Worm (Caenorhabditis elegans): Measurements from ENCODE around the gene F52E4.5.

- no peak for TF ChIP-seq F13C5.2 (tag; optimal IDR thresholded peaks at IDR 0.05)
- no peak for TF ChIP-seq ama-1 (optimal IDR thresholded peaks at IDR 0.05)
- TF ChIP-seq flt-1 (GFP tag; IDR thresholded peaks at IDR 0.05): no peak
- TF ChIP-seq pes-1 (GFP tag; IDR thresholded peaks at IDR 0.05): no peak
- TF ChIP-seq hmg-4 (GFP tag; optimal IDR thresholded peaks at IDR 0.05): no peak
- no peak for TF ChIP-seq ets-7 (tag; optimal IDR thresholded peaks at IDR 0.05)
- TF ChIP-seq sea-1 (GFP tag; conservative IDR thresholded peaks at IDR 0.05): no peak
- no peak for TF ChIP-seq ceh-13 (GFP tag; optimal IDR thresholded peaks at IDR 0.05)
- no peak for TF ChIP-seq tra-4 (tag; optimal IDR thresholded peaks at IDR 0.05)
- no peak for TF ChIP-seq hnd-1 (tag; optimal IDR thresholded peaks at IDR 0.05)
- no peak for TF ChIP-seq scrt-1 (GFP tag; IDR thresholded peaks at IDR 0.05)
Measured at ce11 chrX:3094304-3094703, 7.2 kb upstream of the F52E4.5 start, which contains the start of gene wrt-2.
